Worm (Caenorhabditis elegans) whole organism, L4 larva: ENCODE measurements around the gene F59A1.13.

Experiments used
- F10B5.3 ChIP-seq: sonication (generic microtip); optimal IDR thresholded peaks from 2 replicates; lab custom pipeline; 2016; ENCODE audit warnings: mild to moderate bottlenecking, missing genetic modification characterization, missing compliant biosample characterization
- F26F4.8 ChIP-seq: fragments of 200-800 bp; sonication (Bioruptor generic); conservative IDR thresholded peaks from 2 replicates; pipeline ENCODE4 v1.3.6; 2022; ENCODE audit warnings: missing genetic modification characterization, missing compliant biosample characterization
- F37D6.2 ChIP-seq: sonication (generic microtip); optimal IDR thresholded peaks from 2 replicates; lab custom pipeline; 2016; ENCODE audit warnings: mild to moderate bottlenecking, missing genetic modification characterization, missing compliant biosample characterization
- F44E2.7 ChIP-seq: fragments of 200-800 bp; sonication (Bioruptor generic); IDR thresholded peaks from 2 replicates; pipeline ENCODE4 v2.1.2; 2022; ENCODE audit warnings: missing genetic modification characterization, missing compliant biosample characterization
- T26A8.4 ChIP-seq: fragments of 200-800 bp; sonication (Bioruptor generic); IDR thresholded peaks from 2 replicates; pipeline ENCODE4 v1.3.6; 2022; ENCODE audit warnings: missing genetic modification characterization, missing compliant biosample characterization
- Y48G9A.11 ChIP-seq: fragments of 200-800 bp; sonication (Bioruptor generic); IDR thresholded peaks from 2 replicates; pipeline ENCODE4 v1.3.6; 2022; ENCODE audit warnings: missing genetic modification reagents, missing genetic modification characterization, missing compliant biosample characterization
- Y75B8A.6 ChIP-seq: fragments of 200-800 bp; sonication (Bioruptor generic); IDR thresholded peaks from 2 replicates; pipeline ENCODE4 v1.3.6; 2022; ENCODE audit warnings: missing genetic modification reagents, missing genetic modification characterization, missing compliant biosample characterization
- ZK546.5 ChIP-seq, 2 experiments: sonication (generic microtip); optimal IDR thresholded peaks; 2 replicates each; lab custom pipeline; 2017; ENCODE audit warnings: missing biosample characterization in 2 of 2, missing genetic modification characterization in 2 of 2
- aha-1 ChIP-seq: fragments of 150-350 bp; peaks from one replicate; lab custom pipeline; 2014; ENCODE audit warnings: missing biosample characterization, missing genetic modification characterization
- arid-1 ChIP-seq: fragments of 200-800 bp; sonication (Bioruptor generic); conservative IDR thresholded peaks from 2 replicates; pipeline ENCODE4 v1.3.6; 2022; ENCODE audit warnings: missing genetic modification reagents, missing genetic modification characterization, missing compliant biosample characterization
- ceh-20 ChIP-seq: fragments of 200-800 bp; sonication (Bioruptor generic); IDR thresholded peaks from 2 replicates; pipeline ENCODE4 v1.3.6; 2022; ENCODE audit warnings: missing genetic modification reagents, missing genetic modification characterization, missing compliant biosample characterization
- ceh-28 ChIP-seq: fragments of 150-350 bp; optimal IDR thresholded peaks from 2 replicates; lab custom pipeline; 2014; ENCODE audit warnings: missing biosample characterization, missing genetic modification reagents, missing genetic modification characterization
- ceh-82 ChIP-seq: sonication (generic microtip); optimal IDR thresholded peaks from 2 replicates; lab custom pipeline; 2017; ENCODE audit warnings: missing biosample characterization, missing genetic modification characterization
- ctbp-1 ChIP-seq: fragments of 200-800 bp; sonication (Bioruptor generic); IDR thresholded peaks from 2 replicates; pipeline ENCODE4 v1.3.6; 2022; ENCODE audit warnings: missing genetic modification reagents, missing genetic modification characterization, missing compliant biosample characterization
- daf-16 ChIP-seq, 3 experiments: sonication (generic microtip); optimal IDR thresholded peaks; 2 replicates each; lab custom pipeline; 2016 to 2017; ENCODE audit warnings: missing genetic modification characterization in 3 of 3, missing genetic modification reagents in 3 of 3, mild to moderate bottlenecking in 2 of 3, missing compliant biosample characterization in 2 of 3, missing biosample characterization in 1 of 3, moderate library complexity in 1 of 3
- daf-8 ChIP-seq: fragments of 200-800 bp; sonication (Bioruptor generic); IDR thresholded peaks from 2 replicates; pipeline ENCODE4 v1.3.6; 2022; ENCODE audit warnings: missing genetic modification characterization, missing compliant biosample characterization
- dmd-6 ChIP-seq: fragments of 200-800 bp; sonication (Bioruptor generic); IDR thresholded peaks from 2 replicates; pipeline ENCODE4 v1.3.6; 2022; ENCODE audit warnings: missing genetic modification reagents, missing genetic modification characterization, missing compliant biosample characterization
- dve-1 ChIP-seq: sonication (generic microtip); optimal IDR thresholded peaks from 2 replicates; lab custom pipeline; 2017; ENCODE audit warnings: antibody characterized with exemption, mild to moderate bottlenecking, missing genetic modification characterization, missing compliant biosample characterization; ENCODE audit not compliant: insufficient read depth
- hlh-11 ChIP-seq: fragments of 200-800 bp; sonication (Bioruptor generic); optimal IDR thresholded peaks from 2 replicates; lab custom pipeline; 2018; ENCODE audit warnings: mild to moderate bottlenecking, missing genetic modification characterization, missing compliant biosample characterization
- jun-1 ChIP-seq: fragments of 150-350 bp; optimal IDR thresholded peaks from 2 replicates; lab custom pipeline; 2014; ENCODE audit warnings: missing biosample characterization, missing genetic modification reagents, missing genetic modification characterization
- lin-15B ChIP-seq: fragments of 150-350 bp; sonication (generic microtip); optimal IDR thresholded peaks from 3 replicates; lab custom pipeline; 2014; ENCODE audit warnings: missing biosample characterization, missing genetic modification characterization
- lir-3 ChIP-seq: sonication (generic microtip); optimal IDR thresholded peaks from 2 replicates; lab custom pipeline; 2016; ENCODE audit warnings: mild to moderate bottlenecking, missing genetic modification characterization, missing compliant biosample characterization
- madf-5 ChIP-seq, 2 experiments: fragments of 200-800 bp; sonication (Bioruptor generic); IDR thresholded peaks; 2 replicates each; pipeline ENCODE4 v1.3.6; 2022; ENCODE audit warnings: missing compliant biosample characterization in 2 of 2, missing genetic modification characterization in 2 of 2
- mdt-29 ChIP-seq: fragments of 200-800 bp; sonication (Bioruptor generic); IDR thresholded peaks from 2 replicates; pipeline ENCODE4 v1.3.6; 2022; ENCODE audit warnings: missing genetic modification reagents, missing genetic modification characterization, missing compliant biosample characterization
- mxl-2 ChIP-seq: fragments of 200-800 bp; sonication (Bioruptor generic); conservative IDR thresholded peaks from 2 replicates; pipeline ENCODE4 v1.3.6; 2022; ENCODE audit warnings: missing genetic modification reagents, missing genetic modification characterization, missing compliant biosample characterization
- nhr-237 ChIP-seq: sonication (generic microtip); optimal IDR thresholded peaks from 2 replicates; lab custom pipeline; 2017; ENCODE audit warnings: missing biosample characterization, missing genetic modification characterization
- nhr-28 ChIP-seq: fragments of 150-350 bp; optimal IDR thresholded peaks from 2 replicates; lab custom pipeline; 2014; ENCODE audit warnings: missing biosample characterization, missing genetic modification characterization
- php-3 ChIP-seq: fragments of 200-800 bp; sonication (Bioruptor generic); IDR thresholded peaks from 2 replicates; pipeline ENCODE4 v1.3.6; 2022; ENCODE audit warnings: missing genetic modification reagents, missing genetic modification characterization, missing compliant biosample characterization
- pqm-1 ChIP-seq: sonication (generic microtip); optimal IDR thresholded peaks from 2 replicates; lab custom pipeline; 2017; ENCODE audit warnings: missing biosample characterization, missing genetic modification characterization
- rbr-2 ChIP-seq: sonication (generic microtip); optimal IDR thresholded peaks from 2 replicates; lab custom pipeline; 2016; ENCODE audit warnings: missing genotype, missing genetic modification characterization, missing compliant biosample characterization
- set-16 ChIP-seq: fragments of 200-800 bp; sonication (Bioruptor generic); IDR thresholded peaks from 2 replicates; pipeline ENCODE4 v1.3.6; 2022; ENCODE audit warnings: missing genetic modification reagents, missing genetic modification characterization, missing compliant biosample characterization
- snpc-4 ChIP-seq: fragments of 150-350 bp; optimal IDR thresholded peaks from 2 replicates; lab custom pipeline; 2014; ENCODE audit warnings: missing biosample characterization, missing genetic modification characterization
- spr-1 ChIP-seq: sonication (generic microtip); optimal IDR thresholded peaks from 2 replicates; lab custom pipeline; 2016; ENCODE audit warnings: mild to moderate bottlenecking, missing genetic modification characterization, missing compliant biosample characterization
- spr-3 ChIP-seq: fragments of 200-800 bp; sonication (Bioruptor generic); optimal IDR thresholded peaks from 2 replicates; lab custom pipeline; 2018; ENCODE audit warnings: mild to moderate bottlenecking, missing genetic modification characterization, missing compliant biosample characterization
- tra-1 ChIP-seq: fragments of 200-800 bp; sonication (Bioruptor generic); IDR thresholded peaks from 2 replicates; pipeline ENCODE4 v1.3.6; 2022; ENCODE audit warnings: missing genetic modification reagents, missing genetic modification characterization, missing compliant biosample characterization
- unc-39 ChIP-seq: sonication (generic microtip); optimal IDR thresholded peaks from 2 replicates; lab custom pipeline; 2017; ENCODE audit warnings: missing biosample characterization, missing genetic modification characterization
- unc-62 ChIP-seq, 3 experiments: fragments of 150-350 bp in 1 of 3; sonication (generic microtip); optimal IDR thresholded peaks in 2 of 3; peaks in 1 of 3; 1 replicate in 1 of 3; 2 replicates in 2 of 3; lab custom pipeline; 2014 to 2017; ENCODE audit warnings: missing biosample characterization in 3 of 3, missing genetic modification characterization in 3 of 3, missing genetic modification reagents in 3 of 3, missing genotype in 1 of 3
- vab-7 ChIP-seq: fragments of 200-800 bp; sonication (Bioruptor generic); IDR thresholded peaks from 2 replicates; pipeline ENCODE4 v1.3.6; 2022; ENCODE audit warnings: missing genetic modification reagents, missing genetic modification characterization, missing compliant biosample characterization
- zag-1 ChIP-seq: fragments of 150-350 bp; optimal IDR thresholded peaks from 2 replicates; lab custom pipeline; 2014; ENCODE audit warnings: missing biosample characterization, missing genetic modification characterization
- zfp-3 ChIP-seq: fragments of 200-800 bp; sonication (Bioruptor generic); conservative IDR thresholded peaks from 2 replicates; pipeline ENCODE4 v1.3.6; 2022; ENCODE audit warnings: missing genetic modification reagents, missing genetic modification characterization, missing compliant biosample characterization
- ztf-11 ChIP-seq: fragments of 150-350 bp; optimal IDR thresholded peaks from 2 replicates; lab custom pipeline; 2014; ENCODE audit warnings: missing biosample characterization, missing genetic modification characterization
- ztf-7 ChIP-seq: fragments of 150-350 bp; optimal IDR thresholded peaks from 2 replicates; lab custom pipeline; 2014; ENCODE audit warnings: missing biosample characterization, missing genetic modification characterization

The F59A1.13 gene

DNA sequence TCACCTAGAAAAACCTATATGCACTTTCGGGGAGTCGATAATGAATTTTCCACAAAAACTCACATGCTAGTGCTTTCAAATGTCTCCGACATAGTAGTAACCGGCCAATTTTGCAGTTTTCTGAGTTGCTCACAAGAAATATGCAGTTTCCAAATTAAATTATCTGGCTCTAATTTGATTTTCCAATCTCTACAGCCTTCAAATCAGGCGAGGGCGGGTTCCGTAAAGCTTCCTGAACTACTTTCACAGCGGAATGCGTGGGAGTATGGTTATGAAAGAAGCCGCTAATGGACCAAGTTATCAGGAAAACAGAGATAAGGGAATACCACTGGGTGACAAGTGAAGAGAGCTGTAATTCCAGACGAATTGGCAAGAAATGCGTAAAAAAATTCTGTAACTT is 24.9 kb downstream of the F59A1.13 start, which contains the start of gene F59A1.11:
Gene F59A1.11, minus strand, starts transcription at position 101 of the 400 bp plus-strand sequence.
- TF ChIP-seq ctbp-1 (GFP tag; lab: Robert Waterston, UW) (no peak), dmd-6 (GFP tag; lab: Robert Waterston, UW) (no peak), F37D6.2 (tag; lab: Kevin White, UChicago) (no peak), F10B5.3 (no peak), dve-1 (tag; lab: Kevin White, UChicago) (no peak), madf-5 (GFP tag; IDR thresholded peaks at IDR 0.05; lab: Robert Waterston, UW) (no peak), arid-1 (no peak), F26F4.8 (GFP tag; lab: Robert Waterston, UW) (no peak), mxl-2 (no peak), nhr-237 (tag; lab: Kevin White, UChicago) (no peak)

DNA sequence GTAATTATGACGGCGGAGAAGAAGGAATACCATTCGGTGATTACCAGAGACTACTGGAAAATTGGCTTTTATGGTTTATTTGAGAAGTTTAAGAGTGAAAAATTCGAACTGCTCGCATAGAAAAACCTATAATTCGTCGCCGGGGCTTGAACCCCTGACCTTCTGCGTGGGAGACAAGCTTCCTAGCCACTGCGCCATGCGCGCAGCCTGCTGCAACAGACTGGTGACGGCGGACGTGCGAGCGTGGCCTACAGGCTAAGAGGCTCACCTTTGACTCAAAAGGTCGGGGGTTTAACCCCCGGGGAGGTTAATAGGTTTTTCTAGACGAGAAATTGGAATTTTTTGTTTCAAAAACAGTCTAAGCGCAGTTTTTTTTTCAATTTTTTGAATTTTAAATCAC is 26.5 kb downstream of the F59A1.13 start:
- TF ChIP-seq vab-7 (GFP tag; lab: Robert Waterston, UW), result 0 out of 2 replicates have a peak, but pooled peaks have one; percentile 29
- TF ChIP-seq F37D6.2 (tag; lab: Kevin White, UChicago), result no peak
- peak; percentile 3 for TF ChIP-seq aha-1 (tag; lab: Kevin White, UChicago)
- TF ChIP-seq set-16 (GFP tag; lab: Robert Waterston, UW), result peak; percentile 69
- TF ChIP-seq zfp-3, result no peak
- no peak for TF ChIP-seq ceh-20 (GFP tag; lab: Robert Waterston, UW)
- 0 out of 2 replicates have a peak, but pooled peaks have one; percentile 39 for TF ChIP-seq Y48G9A.11 (GFP tag; lab: Robert Waterston, UW)
- TF ChIP-seq ztf-7 (tag; lab: Kevin White, UChicago), result no peak

DNA sequence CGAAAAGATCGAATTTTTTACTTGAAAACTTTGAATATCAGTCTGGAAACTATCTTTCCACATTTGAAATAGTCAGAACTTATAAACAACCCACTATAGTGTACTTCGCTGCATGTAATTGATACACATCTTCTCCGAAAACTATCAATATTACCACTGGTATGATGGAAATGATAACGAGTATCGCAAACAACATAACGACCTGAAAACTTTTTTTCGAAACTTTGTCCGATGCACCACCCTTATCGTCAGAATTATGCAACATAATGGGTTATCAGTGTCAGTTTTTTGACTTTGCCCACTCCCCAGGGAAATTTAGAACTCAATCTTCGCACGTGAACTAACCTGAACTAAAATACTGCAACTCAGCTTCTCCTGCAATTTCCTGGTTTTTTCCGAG is 28.6 kb downstream of the F59A1.13 start:
- TF ChIP-seq T26A8.4 (GFP tag; lab: Robert Waterston, UW) (no peak), unc-39 (no peak), php-3 (GFP tag; lab: Robert Waterston, UW) (peak; percentile 65; the same call in 1 of the 2 replicates), ceh-82 (tag; lab: Kevin White, UChicago) (no peak), daf-16 (GFP tag; optimal IDR thresholded peaks at IDR 0.05; lab: Kevin White, UChicago) (no peak), daf-16 (tag; optimal IDR thresholded peaks at IDR 0.05; lab: Kevin White, UChicago) (peak; percentile 92), hlh-11 (tag; lab: Kevin White, UChicago) (peak; percentile 57), lin-15B (tag; lab: Kevin White, UChicago) (no peak), nhr-28 (peak; percentile 58), spr-3 (GFP tag; lab: Kevin White, UChicago) (no peak), zag-1 (tag; lab: Kevin White, UChicago) (no peak), pqm-1 (tag; lab: Kevin White, UChicago) (peak; percentile 82), F44E2.7 (GFP tag; lab: Robert Waterston, UW) (no peak), dmd-6 (GFP tag; lab: Robert Waterston, UW) (peak; percentile 86), unc-62 (GFP tag; optimal IDR thresholded peaks at IDR 0.05 in 1 of 2; lab: Kevin White, UChicago) (no peak), unc-62 (tag; optimal IDR thresholded peaks at IDR 0.05; lab: Kevin White, UChicago) (no peak), ctbp-1 (GFP tag; lab: Robert Waterston, UW) (no peak), ztf-11 (tag; lab: Kevin White, UChicago) (no peak), tra-1 (GFP tag; lab: Robert Waterston, UW) (0 out of 2 replicates have a peak, but pooled peaks have one; percentile 34), lir-3 (tag; lab: Kevin White, UChicago) (no peak), Y75B8A.6 (GFP tag; lab: Robert Waterston, UW) (no peak), aha-1 (tag; lab: Kevin White, UChicago) (peak; percentile 40), mdt-29 (GFP tag; lab: Robert Waterston, UW) (no peak), daf-8 (GFP tag; lab: Robert Waterston, UW) (no peak), ZK546.5 (tag; optimal IDR thresholded peaks at IDR 0.05; lab: Kevin White, UChicago) (no peak), snpc-4 (tag; lab: Kevin White, UChicago) (no peak), jun-1 (no peak), rbr-2 (no peak), spr-1 (tag; lab: Kevin White, UChicago) (no peak), ceh-28 (tag; lab: Kevin White, UChicago) (no peak)
